Fruit fly (Drosophila melanogaster): ENCODE data around the gene CG34409.

CG34409 gene

dm6 chr3R:9762955-9763931 lies 17.1 kb upstream of the CG34409 start, which contains the start of the genes Snap24 and CG8478:
TSS of gene Snap24 (minus strand) at chr3R:9763150.
TSS of gene CG8478 (plus strand) at chr3R:9763650.
- no peak for TF ChIP-seq CG17801 (GFP tag; optimal IDR thresholded peaks at IDR 0.05; ENCODE audit: partially characterized antibody)

- TF ChIP-seq CG17801 (GFP tag; optimal IDR thresholded peaks at IDR 0.05; ENCODE audit: partially characterized antibody): peak; percentile 72
These were observed 13.4 kb upstream of the CG34409 start, which contains the start of gene Mpi for dm6 chr3R:9759360-9760191. TSS of gene Mpi (plus strand) at chr3R:9759622.

- TF ChIP-seq CG17801 (GFP tag; optimal IDR thresholded peaks at IDR 0.05; ENCODE audit: partially characterized antibody): no peak
These were observed 10.0 kb upstream of the CG34409 start, which contains the start of the genes Alg12 and Rpt3R for dm6 chr3R:9756187-9756586. TSS of gene Alg12 (plus strand) at chr3R:9756491. TSS of gene Rpt3R (minus strand) at chr3R:9756510.

dm6 chr3R:9754487-9754886 lies 8.3 kb upstream of the CG34409 start, which contains the start of gene Tti1:
TSS of gene Tti1 (minus strand) at chr3R:9754686.
- TF ChIP-seq CG17801 (GFP tag; optimal IDR thresholded peaks at IDR 0.05; ENCODE audit: partially characterized antibody): no peak

dm6 chr3R:9747900-9748663 lies 1.9 kb upstream of the CG34409 start:
- TF ChIP-seq CG17801 (GFP tag; optimal IDR thresholded peaks at IDR 0.05; ENCODE audit: partially characterized antibody): no peak

dm6 chr3R:9747875-9747899 lies 1.5 kb upstream of the CG34409 start, which contains the start of gene PpD3:
TSS of gene PpD3 (plus strand) at chr3R:9747875.
- no peak for TF ChIP-seq CG17801 (GFP tag; optimal IDR thresholded peaks at IDR 0.05; ENCODE audit: partially characterized antibody)

- peak; percentile 80 for TF ChIP-seq CG17801 (GFP tag; optimal IDR thresholded peaks at IDR 0.05; ENCODE audit: partially characterized antibody)
These were observed 1.2 kb upstream of the CG34409 start, which contains the start of gene CG12948 for dm6 chr3R:9747272-9747874. TSS of gene CG12948 (minus strand) at chr3R:9747744.

dm6 chr3R:9745442-9745841 lies 725 bp downstream of the CG34409 start:
- no peak for TF ChIP-seq CG17801 (GFP tag; optimal IDR thresholded peaks at IDR 0.05; ENCODE audit: partially characterized antibody)

- TF ChIP-seq CG17801 (GFP tag; optimal IDR thresholded peaks at IDR 0.05; ENCODE audit: partially characterized antibody): no peak
These were observed 2.2 kb downstream of the CG34409 start for dm6 chr3R:9743995-9744394.

dm6 chr3R:9743217-9743616 lies 3.0 kb downstream of the CG34409 start, which contains the start of gene CG31415:
TSS of gene CG31415 (plus strand) at chr3R:9743517.
- no peak for TF ChIP-seq CG17801 (GFP tag; optimal IDR thresholded peaks at IDR 0.05; ENCODE audit: partially characterized antibody)

dm6 chr3R:9740713-9741112 lies 5.5 kb downstream of the CG34409 start, which contains the start of gene Pnn:
TSS of gene Pnn (plus strand) at chr3R:9740899.
- peak; percentile 20 for TF ChIP-seq CG17801 (GFP tag; optimal IDR thresholded peaks at IDR 0.05; ENCODE audit: partially characterized antibody)

dm6 chr3R:9739793-9740192 lies 6.4 kb downstream of the CG34409 start, which contains the start of gene side-VII:
TSS of gene side-VII (minus strand) at chr3R:9739979.
- no peak for TF ChIP-seq CG17801 (GFP tag; optimal IDR thresholded peaks at IDR 0.05; ENCODE audit: partially characterized antibody)

- TF ChIP-seq CG17801 (GFP tag; optimal IDR thresholded peaks at IDR 0.05; ENCODE audit: partially characterized antibody): no peak
These were observed 11.0 kb downstream of the CG34409 start for dm6 chr3R:9735151-9735550.

dm6 chr3R:9733150-9733549 lies 13.0 kb downstream of the CG34409 start, which contains the start of gene alphaTub85E:
TSS of gene alphaTub85E (minus strand) at chr3R:9733250.
- no peak for TF ChIP-seq CG17801 (GFP tag; optimal IDR thresholded peaks at IDR 0.05; ENCODE audit: partially characterized antibody)
